Fruit fly (Drosophila melanogaster) whole organism, wandering third instar larva: ENCODE data around the gene CG13699.

Source experiments
- CG9705 ChIP-seq: fragments of 200-800 bp; sonication (Bioruptor generic); optimal IDR thresholded peaks from 2 replicates; lab custom pipeline; 2018; ENCODE audit warnings: missing biosample characterization, mild to moderate bottlenecking, missing genetic modification characterization
- CrebA ChIP-seq: fragments of 200-800 bp; sonication (Bioruptor generic); optimal IDR thresholded peaks from 2 replicates; lab custom pipeline; 2016; ENCODE audit warnings: missing biosample characterization, mild to moderate bottlenecking, missing genetic modification characterization, borderline replicate concordance
- Dfd ChIP-seq: fragments of >200 bp; optimal IDR thresholded peaks from 2 replicates; lab custom pipeline; 2017; ENCODE audit warnings: missing biosample characterization, missing genetic modification characterization
- GATAd ChIP-seq: sonication (Bioruptor generic); optimal IDR thresholded peaks from 2 replicates; lab custom pipeline; 2016; ENCODE audit warnings: missing biosample characterization, missing genetic modification characterization
- Hnf4 ChIP-seq: fragments of 200-800 bp; sonication (Bioruptor generic); optimal IDR thresholded peaks from 2 replicates; lab custom pipeline; 2016; ENCODE audit warnings: missing biosample characterization, mild to moderate bottlenecking, missing genetic modification characterization
- Hr78 ChIP-seq: fragments of >200 bp; optimal IDR thresholded peaks from 2 replicates; lab custom pipeline; 2017; ENCODE audit warnings: missing biosample characterization, missing genetic modification characterization
- Hr83 ChIP-seq: fragments of 200-300 bp; sonication (Bioruptor generic); optimal IDR thresholded peaks from 2 replicates; lab custom pipeline; 2016; ENCODE audit warnings: missing biosample characterization, mild to moderate bottlenecking, missing genetic modification characterization, moderate library complexity; ENCODE audit not compliant: poor library complexity, severe bottlenecking
- Mio ChIP-seq: sonication (Bioruptor generic); optimal IDR thresholded peaks from 2 replicates; lab custom pipeline; 2016; ENCODE audit warnings: missing biosample characterization, missing genetic modification characterization
- Myc ChIP-seq: fragments of >200 bp; optimal IDR thresholded peaks from 2 replicates; lab custom pipeline; 2017
- N ChIP-seq: fragments of >200 bp; optimal IDR thresholded peaks from 2 replicates; lab custom pipeline; 2018; ENCODE audit warnings: missing biosample characterization, missing external identifiers, missing genetic modification characterization
- OdsH ChIP-seq: fragments of 200-800 bp; sonication (Bioruptor generic); optimal IDR thresholded peaks from 2 replicates; lab custom pipeline; 2016; ENCODE audit warnings: missing biosample characterization, mild to moderate bottlenecking, missing genetic modification characterization
- Rel ChIP-seq, 2 experiments: fragments of 200-800 bp; sonication (Bioruptor generic) in 1 of 2; optimal IDR thresholded peaks; 2 replicates in 1 of 2; 3 replicates in 1 of 2; lab custom pipeline; 2016 to 2019; ENCODE audit warnings: mild to moderate bottlenecking in 2 of 2, missing biosample characterization in 2 of 2, missing genetic modification characterization in 2 of 2, moderate library complexity in 1 of 2
- Sp1 ChIP-seq: fragments of 200-800 bp; sonication (Bioruptor generic); optimal IDR thresholded peaks from 3 replicates; lab custom pipeline; 2019; ENCODE audit warnings: missing biosample characterization, mild to moderate bottlenecking, missing genetic modification characterization, moderate library complexity
- Vsx2 ChIP-seq: fragments of 200-300, 225-300 bp; sonication (Bioruptor generic); optimal IDR thresholded peaks from 2 replicates; lab custom pipeline; 2018; ENCODE audit warnings: missing biosample characterization, missing genetic modification characterization; ENCODE audit not compliant: partially characterized antibody
- br ChIP-seq: fragments of 200-800 bp; sonication (Bioruptor generic); optimal IDR thresholded peaks from 2 replicates; lab custom pipeline; 2016; ENCODE audit warnings: missing biosample characterization, missing genetic modification characterization
- brk ChIP-seq: fragments of 200-800 bp; sonication (Bioruptor generic); optimal IDR thresholded peaks from 2 replicates; lab custom pipeline; 2016; ENCODE audit warnings: missing biosample characterization, mild to moderate bottlenecking, missing genetic modification characterization
- dl ChIP-seq, 2 experiments: fragments of 175-275, 200-275 bp in 1 of 2; fragments of 200-275 bp in 1 of 2; sonication (Bioruptor generic); optimal IDR thresholded peaks; lab custom pipeline; 2018; ENCODE audit warnings: mild to moderate bottlenecking in 2 of 2, missing biosample characterization in 2 of 2, missing genetic modification characterization in 2 of 2, moderate library complexity in 2 of 2; ENCODE audit not compliant: partially characterized antibody in 2 of 2, insufficient read depth in 1 of 2
- dmrt93B ChIP-seq: fragments of 200-800 bp; sonication (Bioruptor generic); optimal IDR thresholded peaks from 2 replicates; lab custom pipeline; 2018; ENCODE audit warnings: missing biosample characterization, mild to moderate bottlenecking, missing genetic modification characterization
- ey ChIP-seq: fragments of 200-800 bp; sonication (Bioruptor generic); optimal IDR thresholded peaks from 2 replicates; lab custom pipeline; 2016; ENCODE audit warnings: missing biosample characterization, missing genetic modification characterization
- foxo ChIP-seq, 2 experiments: fragments of 200-800 bp; sonication (Bioruptor generic); optimal IDR thresholded peaks; 2 replicates in 1 of 2; 3 replicates in 1 of 2; lab custom pipeline; 2016 to 2017; ENCODE audit warnings: missing biosample characterization in 2 of 2, missing genetic modification characterization in 2 of 2
- fru ChIP-seq: fragments of 200-800 bp; sonication (Bioruptor generic); optimal IDR thresholded peaks from 3 replicates; lab custom pipeline; 2016; ENCODE audit warnings: missing biosample characterization, mild to moderate bottlenecking, missing genetic modification characterization
- lola ChIP-seq: fragments of >200 bp; optimal IDR thresholded peaks from 2 replicates; lab custom pipeline; 2017; ENCODE audit warnings: missing biosample characterization, missing genetic modification characterization
- pan ChIP-seq: fragments of >200 bp; optimal IDR thresholded peaks from 2 replicates; lab custom pipeline; 2017
- psq ChIP-seq: fragments of 200-800 bp; sonication (Bioruptor generic); optimal IDR thresholded peaks from 3 replicates; lab custom pipeline; 2017; ENCODE audit warnings: missing biosample characterization, mild to moderate bottlenecking, missing genetic modification characterization, moderate library complexity
- rgr ChIP-seq: fragments of 200-800 bp; sonication (Bioruptor generic); optimal IDR thresholded peaks from 3 replicates; lab custom pipeline; 2016; ENCODE audit warnings: missing biosample characterization, mild to moderate bottlenecking, missing genetic modification characterization
- sage ChIP-seq: fragments of 200-800 bp; sonication (Bioruptor generic); optimal IDR thresholded peaks from 2 replicates; lab custom pipeline; 2016; ENCODE audit warnings: missing biosample characterization, mild to moderate bottlenecking, missing genetic modification characterization
- sv ChIP-seq: fragments of 200-800 bp; sonication (Bioruptor generic); optimal IDR thresholded peaks from 3 replicates; lab custom pipeline; 2016; ENCODE audit warnings: missing biosample characterization, missing genetic modification characterization
- tai ChIP-seq: sonication (Bioruptor generic); optimal IDR thresholded peaks from 2 replicates; lab custom pipeline; 2016; ENCODE audit warnings: missing biosample characterization, missing genetic modification characterization
- usp ChIP-seq: fragments of >200 bp; optimal IDR thresholded peaks from 2 replicates; lab custom pipeline; 2017; ENCODE audit warnings: missing biosample characterization, missing genetic modification characterization
- woc ChIP-seq: sonication (Bioruptor generic); optimal IDR thresholded peaks from 2 replicates; lab custom pipeline; 2016; ENCODE audit warnings: missing biosample characterization, mild to moderate bottlenecking, missing genetic modification characterization

The CG13699 gene

DNA sequence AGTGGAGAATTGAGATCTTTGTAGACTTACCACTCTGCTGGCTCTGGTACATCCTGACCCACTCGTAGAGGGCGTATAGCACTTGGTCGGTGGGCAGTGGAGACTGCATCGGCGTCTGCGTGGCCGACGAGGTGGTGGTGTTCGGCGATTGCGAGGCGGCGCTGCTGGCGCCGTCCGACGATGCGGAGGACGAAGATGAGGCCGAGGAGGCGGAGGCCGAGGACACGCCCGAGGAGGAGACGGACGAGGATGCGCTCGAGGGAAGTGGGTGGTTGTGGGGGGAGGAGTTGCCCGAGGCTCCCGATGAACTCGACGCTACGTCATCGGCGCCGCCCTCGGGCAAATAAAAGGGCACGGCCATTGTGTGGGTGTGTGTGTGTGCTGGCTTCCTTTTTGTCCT is 22.4 kb upstream of the CG13699 start:
- TF ChIP-seq usp (GFP tag; lab: Kevin White, UChicago) (no peak), pan (lab: Kevin White, UChicago) (no peak), Dfd (GFP tag; lab: Kevin White, UChicago) (peak; percentile 52)

DNA sequence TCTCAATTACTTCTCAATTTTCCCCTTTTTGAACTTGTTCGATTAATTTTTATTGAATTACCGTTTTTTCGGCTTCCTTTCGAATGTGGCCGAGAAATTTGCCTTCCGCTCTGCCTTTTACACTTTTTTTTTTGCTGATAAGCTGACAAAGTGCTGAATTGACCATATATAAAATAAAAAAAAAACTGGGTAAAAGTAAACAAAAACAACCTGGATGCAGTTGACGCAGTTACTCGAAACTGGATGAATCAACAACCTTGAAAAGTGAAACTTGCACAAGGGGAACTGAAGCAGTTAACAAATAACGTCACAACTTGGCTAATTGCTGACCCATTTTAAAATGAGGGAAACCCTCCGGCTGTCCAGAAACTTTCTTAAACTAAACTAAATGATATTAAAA is 21.6 kb upstream of the CG13699 start:
- TF ChIP-seq foxo (GFP tag; optimal IDR thresholded peaks at IDR 0.05; lab: Kevin White, UChicago) (no peak), Vsx2 (GFP tag; lab: Kevin White, UChicago) (no peak), OdsH (GFP tag; lab: Kevin White, UChicago) (no peak), Dfd (GFP tag; lab: Kevin White, UChicago) (no peak), woc (GFP tag; lab: Kevin White, UChicago) (no peak), N (GFP tag; lab: Kevin White, UChicago) (no peak), CrebA (GFP tag; lab: Kevin White, UChicago) (no peak), br (no peak), rgr (GFP tag; lab: Kevin White, UChicago) (no peak), dmrt93B (GFP tag; lab: Kevin White, UChicago) (no peak), dl (GFP tag; optimal IDR thresholded peaks at IDR 0.05; lab: Kevin White, UChicago; ENCODE audit: insufficient read depth in 1 of 2, partially characterized antibody in 2 of 2) (no peak), Myc (lab: Kevin White, UChicago) (no peak), Rel (GFP tag; optimal IDR thresholded peaks at IDR 0.05; lab: Kevin White, UChicago) (no peak), Rel (tag; optimal IDR thresholded peaks at IDR 0.05; lab: Kevin White, UChicago) (no peak), fru (GFP tag; lab: Kevin White, UChicago) (no peak)

DNA sequence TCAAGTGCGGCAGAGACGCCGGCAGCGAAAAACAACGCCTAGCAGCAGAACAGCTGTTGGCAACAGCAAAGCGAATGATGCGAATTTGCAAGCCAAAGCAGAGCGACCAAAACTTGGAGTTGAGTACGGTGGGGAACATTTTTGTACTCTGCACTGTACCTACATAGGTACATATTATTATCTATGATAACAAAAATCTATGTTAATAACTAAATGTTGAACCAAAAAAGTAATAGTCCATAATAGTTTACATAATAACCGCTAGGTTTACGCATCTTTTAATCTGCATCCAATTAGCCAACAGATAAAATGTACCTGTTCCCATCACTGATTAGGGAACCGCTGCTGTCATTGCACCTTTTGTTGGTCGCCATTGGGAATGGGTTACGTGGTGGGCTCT is 19.6 kb upstream of the CG13699 start:
- TF ChIP-seq Mio (GFP tag; lab: Kevin White, UChicago) (no peak), lola (GFP tag; lab: Kevin White, UChicago) (no peak), ey (GFP tag; lab: Kevin White, UChicago) (no peak), fru (GFP tag; lab: Kevin White, UChicago) (no peak), Hnf4 (GFP tag; lab: Kevin White, UChicago) (no peak), OdsH (GFP tag; lab: Kevin White, UChicago) (no peak), sv (no peak), brk (GFP tag; lab: Kevin White, UChicago) (no peak), psq (peak; percentile 20), CG9705 (GFP tag; lab: Kevin White, UChicago) (no peak), Hr78 (no peak), usp (GFP tag; lab: Kevin White, UChicago) (no peak), br (no peak), sage (no peak), Hr83 (no peak), rgr (GFP tag; lab: Kevin White, UChicago) (no peak), Myc (lab: Kevin White, UChicago) (peak; percentile 7)

DNA sequence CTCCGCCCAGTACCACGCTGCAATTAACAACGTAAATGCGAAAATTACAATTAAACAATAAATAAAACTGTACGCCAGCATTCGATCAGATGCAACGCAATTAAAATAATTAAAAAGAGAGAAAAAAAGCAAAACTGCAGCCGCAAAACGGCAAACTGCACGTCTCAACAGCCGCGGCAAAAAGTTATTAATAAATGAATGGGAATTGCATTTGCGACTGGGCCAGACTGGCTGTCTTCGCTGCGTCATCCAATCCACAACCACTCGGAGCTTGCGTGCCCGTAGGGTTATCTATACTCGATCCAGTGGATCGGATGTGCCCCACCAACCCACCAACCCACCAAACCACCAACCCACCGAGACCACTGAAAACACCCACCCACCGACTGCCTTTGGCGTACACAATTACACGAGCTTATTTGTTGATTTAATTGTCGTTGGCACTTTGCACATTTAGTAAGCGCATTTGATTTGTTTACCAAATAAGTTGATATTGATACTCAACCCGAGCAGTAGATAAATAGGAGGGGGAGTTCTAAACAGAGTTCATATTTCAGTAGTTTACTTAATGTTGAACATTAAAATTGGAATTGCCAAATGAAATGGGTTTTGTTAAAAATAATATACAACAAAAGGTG is 17.4 kb upstream of the CG13699 start:
- no peak for TF ChIP-seq psq
- TF ChIP-seq br = no peak
- no peak for TF ChIP-seq GATAd (GFP tag; lab: Kevin White, UChicago)
- no peak for TF ChIP-seq rgr (GFP tag; lab: Kevin White, UChicago)
- TF ChIP-seq, all 38 proteins: peak for 0

DNA sequence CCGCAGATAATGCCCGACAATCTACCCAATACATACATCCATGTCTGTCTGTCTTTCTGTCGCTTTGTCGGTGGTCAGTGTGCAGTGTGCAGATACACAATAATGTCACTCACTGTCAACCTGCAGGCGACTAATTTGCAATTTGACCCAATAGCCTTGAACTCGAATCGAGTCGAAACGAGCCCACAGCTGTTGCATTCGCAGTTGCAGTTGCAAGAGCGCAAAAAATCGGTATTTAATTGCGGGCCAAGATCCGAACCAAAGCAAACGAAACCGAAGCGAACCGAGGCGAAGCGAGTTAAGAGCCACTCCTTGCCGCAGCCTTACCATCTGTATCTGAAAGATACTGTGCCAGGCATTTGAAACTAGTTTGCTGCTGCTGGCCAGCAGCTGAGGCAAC is 12.5 kb upstream of the CG13699 start:
- TF ChIP-seq foxo (GFP tag; optimal IDR thresholded peaks at IDR 0.05; lab: Kevin White, UChicago) (no peak), tai (GFP tag; lab: Kevin White, UChicago) (no peak), Sp1 (GFP tag; lab: Kevin White, UChicago) (no peak), Dfd (GFP tag; lab: Kevin White, UChicago) (no peak), sv (no peak), woc (GFP tag; lab: Kevin White, UChicago) (no peak), usp (GFP tag; lab: Kevin White, UChicago) (no peak), Hr83 (no peak), dmrt93B (GFP tag; lab: Kevin White, UChicago) (no peak)
